Worm (Caenorhabditis elegans) whole organism, early embryonic: ENCODE measurements around the gene oac-59.

Experiments used
- F13C5.2 ChIP-seq: sonication (generic microtip); optimal IDR thresholded peaks from 2 replicates; lab custom pipeline; 2017; ENCODE audit warnings: mild to moderate bottlenecking, missing genetic modification characterization, inconsistent platforms, missing compliant biosample characterization
- aly-1 ChIP-seq: sonication (generic microtip); optimal IDR thresholded peaks from 2 replicates; lab custom pipeline; 2016; ENCODE audit warnings: missing genetic modification characterization, missing compliant biosample characterization
- ama-1 ChIP-seq: fragments of 150-350 bp; optimal IDR thresholded peaks from 2 replicates; lab custom pipeline; 2014
- ceh-13 ChIP-seq: fragments of 200-800 bp; sonication (Bioruptor generic); optimal IDR thresholded peaks from 2 replicates; lab custom pipeline; 2018; ENCODE audit warnings: mild to moderate bottlenecking, missing genetic modification characterization, missing compliant biosample characterization
- flt-1 ChIP-seq: fragments of 200-800 bp; sonication (Bioruptor generic); IDR thresholded peaks from 2 replicates; pipeline ENCODE4 v1.3.6; 2022; ENCODE audit warnings: missing genetic modification characterization, missing compliant biosample characterization
- hmbx-1 ChIP-seq: sonication (generic microtip); optimal IDR thresholded peaks from 2 replicates; lab custom pipeline; 2016; ENCODE audit warnings: mild to moderate bottlenecking, missing genetic modification characterization, missing compliant biosample characterization
- hmg-4 ChIP-seq: fragments of 200-800 bp; sonication (Bioruptor generic); optimal IDR thresholded peaks from 2 replicates; lab custom pipeline; 2018; ENCODE audit warnings: mild to moderate bottlenecking, missing genetic modification characterization, missing compliant biosample characterization
- pes-1 ChIP-seq: fragments of 200-800 bp; sonication (Bioruptor generic); IDR thresholded peaks from 2 replicates; pipeline ENCODE4 v1.3.6; 2022; ENCODE audit warnings: missing genetic modification reagents, missing genetic modification characterization, missing compliant biosample characterization
- scrt-1 ChIP-seq: fragments of 200-800 bp; sonication (Bioruptor generic); IDR thresholded peaks from 2 replicates; pipeline ENCODE4 v1.3.6; 2022; ENCODE audit warnings: missing genetic modification characterization, missing compliant biosample characterization
- tbx-11 ChIP-seq: fragments of 200-800 bp; sonication (Bioruptor generic); IDR thresholded peaks from 2 replicates; pipeline ENCODE4 v1.3.6; 2022; ENCODE audit warnings: missing genetic modification characterization, missing compliant biosample characterization

ce11 chrIV:12278507-12278906, 22.6 kb downstream of the oac-59 start, which contains the start of the genes tag-335 and vkmt-1:
- TF ChIP-seq ama-1, result no peak
- TF ChIP-seq flt-1 (GFP tag; lab: Robert Waterston, UW), result no peak
- no peak for TF ChIP-seq hmbx-1
- no peak for TF ChIP-seq ceh-13 (GFP tag; lab: Kevin White, UChicago)
- no peak for TF ChIP-seq pes-1 (GFP tag; lab: Robert Waterston, UW)
- no peak for TF ChIP-seq tbx-11 (GFP tag; lab: Robert Waterston, UW)
- TF ChIP-seq F13C5.2, result no peak
- no peak for TF ChIP-seq aly-1 (tag; lab: Kevin White, UChicago)
- no peak for TF ChIP-seq hmg-4 (GFP tag; lab: Kevin White, UChicago)
- no peak for TF ChIP-seq scrt-1 (GFP tag; lab: Robert Waterston, UW)
